Worm (Caenorhabditis elegans): Measurements from ENCODE around the gene rhi-1.

DNA sequence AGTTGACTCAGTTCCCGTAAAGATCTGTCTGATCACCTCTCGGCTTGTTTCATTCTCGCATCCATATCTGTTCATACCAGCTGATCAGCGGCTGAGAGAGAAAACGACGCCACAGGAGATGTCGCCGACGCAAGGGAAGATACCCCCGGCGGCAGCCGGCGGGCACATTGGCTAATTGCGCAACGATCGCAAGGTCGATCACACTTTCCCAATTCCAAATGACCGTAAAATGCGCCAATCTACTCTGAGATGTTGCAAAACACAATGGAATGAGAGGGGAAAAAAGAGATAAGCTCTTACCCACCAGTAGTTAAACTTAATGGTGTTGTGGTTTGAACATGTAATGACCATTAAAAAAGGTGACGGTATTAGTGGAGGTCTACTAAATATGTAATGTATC lies 42.7 kb downstream of the rhi-1 start:
- TF ChIP-seq elt-2 (tag; optimal IDR thresholded peaks at IDR 0.05) = no peak
- TF ChIP-seq unc-86 (tag; optimal IDR thresholded peaks at IDR 0.05) = no peak
- TF ChIP-seq T23F11.4 (GFP tag; optimal IDR thresholded peaks at IDR 0.05) = no peak
- no peak for TF ChIP-seq ztf-16 (tag; optimal IDR thresholded peaks at IDR 0.05)
- no peak for TF ChIP-seq unc-55 (GFP tag; optimal IDR thresholded peaks at IDR 0.05)
- TF ChIP-seq tbx-2 (tag; optimal IDR thresholded peaks at IDR 0.05) = no peak

All from whole organism, late embryonic.